Fruit fly (Drosophila melanogaster) whole organism, embryonic: ENCODE measurements around the gene pall.
A peak's percentile ranks its signal among the peaks of the same experiment; 100 is the strongest.

Source experiments
- ATbp ChIP-seq: fragments of 200-800 bp; sonication (Bioruptor generic); optimal IDR thresholded peaks from 2 replicates; lab custom pipeline; 2017; ENCODE audit warnings: missing biosample characterization, mild to moderate bottlenecking, missing genetic modification characterization, missing genetic modification reagents
- CG10654 ChIP-seq: fragments of 200-800 bp; sonication (Bioruptor generic); optimal IDR thresholded peaks from 2 replicates; lab custom pipeline; 2016; ENCODE audit warnings: missing biosample characterization, missing genetic modification characterization
- CG10959 ChIP-seq: fragments of 200-800 bp; sonication (Bioruptor generic); IDR thresholded peaks from 2 replicates; pipeline ENCODE4 v1.3.6; 2022; ENCODE audit warnings: missing biosample characterization, missing genetic modification characterization
- CG11504 ChIP-seq: fragments of 200-800 bp; sonication (Bioruptor generic); optimal IDR thresholded peaks from 3 replicates; lab custom pipeline; 2019; ENCODE audit warnings: missing biosample characterization, mild to moderate bottlenecking, missing genetic modification characterization, moderate library complexity
- CG12104 ChIP-seq: fragments of 200-800 bp; sonication (Bioruptor generic); optimal IDR thresholded peaks from 3 replicates; lab custom pipeline; 2016; ENCODE audit warnings: missing biosample characterization, missing genetic modification characterization
- CG14014 ChIP-seq: fragments of 200-800 bp; sonication (Bioruptor generic); IDR thresholded peaks from 2 replicates; pipeline ENCODE4 v1.3.6; 2022; ENCODE audit warnings: missing biosample characterization, missing genetic modification characterization
- CG15601 ChIP-seq: fragments of 200-800 bp; sonication (Bioruptor generic); optimal IDR thresholded peaks from 3 replicates; lab custom pipeline; 2019; ENCODE audit warnings: missing biosample characterization, mild to moderate bottlenecking, missing genetic modification characterization, moderate library complexity
- CG16815 ChIP-seq: fragments of 200-800 bp; sonication (Bioruptor generic); optimal IDR thresholded peaks from 3 replicates; lab custom pipeline; 2017; ENCODE audit warnings: missing biosample characterization, mild to moderate bottlenecking, missing genetic modification characterization
- CG17186 ChIP-seq: fragments of 200-800 bp; sonication (Bioruptor generic); optimal IDR thresholded peaks from 3 replicates; lab custom pipeline; 2017; ENCODE audit warnings: missing biosample characterization, missing genetic modification reagents, missing genetic modification characterization
- CG2129 ChIP-seq: fragments of 200-800 bp; sonication (Bioruptor generic); IDR thresholded peaks from 2 replicates; pipeline ENCODE4 v1.3.6; 2022; ENCODE audit warnings: missing biosample characterization, missing genetic modification characterization; ENCODE audit not compliant: partially characterized antibody
- CG2199 ChIP-seq: fragments of 200-800 bp; sonication (Bioruptor generic); IDR thresholded peaks from 3 replicates; pipeline ENCODE4 v1.3.6; 2022; ENCODE audit warnings: missing biosample characterization, missing genetic modification characterization
- CG4282 ChIP-seq: fragments of 200-800 bp; sonication (Bioruptor generic); optimal IDR thresholded peaks from 2 replicates; lab custom pipeline; 2016; ENCODE audit warnings: missing biosample characterization, missing genetic modification characterization
- CG4707 ChIP-seq: fragments of 200-800 bp; sonication (Bioruptor generic); optimal IDR thresholded peaks from 2 replicates; lab custom pipeline; 2018; ENCODE audit warnings: missing biosample characterization, mild to moderate bottlenecking, missing genetic modification characterization, moderate library complexity
- CG6765 ChIP-seq: fragments of 200-800 bp; sonication (Bioruptor generic); optimal IDR thresholded peaks from 3 replicates; lab custom pipeline; 2017; ENCODE audit warnings: missing biosample characterization, mild to moderate bottlenecking, missing genetic modification characterization
- CG6791 ChIP-seq: fragments of 200-800 bp; sonication (Bioruptor generic); IDR thresholded peaks from 3 replicates; pipeline ENCODE4 v1.3.6; 2022; ENCODE audit warnings: missing biosample characterization, missing genetic modification characterization; ENCODE audit not compliant: partially characterized antibody
- CG7271 ChIP-seq: fragments of 200-800 bp; sonication (Bioruptor generic); optimal IDR thresholded peaks from 2 replicates; lab custom pipeline; 2018; ENCODE audit warnings: missing biosample characterization, mild to moderate bottlenecking, missing genetic modification characterization, moderate library complexity
- CG7556 ChIP-seq: fragments of 200-800 bp; sonication (Bioruptor generic); optimal IDR thresholded peaks from 2 replicates; lab custom pipeline; 2017; ENCODE audit warnings: missing biosample characterization, mild to moderate bottlenecking, missing genetic modification characterization
- CG8388 ChIP-seq: fragments of 200-800 bp; sonication (Bioruptor generic); optimal IDR thresholded peaks from 2 replicates; lab custom pipeline; 2019; ENCODE audit warnings: missing biosample characterization, mild to moderate bottlenecking, missing genetic modification characterization, moderate library complexity
- CG9876 ChIP-seq: fragments of 200-800 bp; sonication (Bioruptor generic); optimal IDR thresholded peaks from 2 replicates; lab custom pipeline; 2016; ENCODE audit warnings: missing biosample characterization, missing genetic modification characterization
- CkIIα-i1 ChIP-seq: fragments of 200-800 bp; sonication (Bioruptor generic); IDR thresholded peaks from 2 replicates; pipeline ENCODE4 v1.3.6; 2022; ENCODE audit warnings: missing biosample characterization, missing genetic modification characterization
- Dref ChIP-seq: fragments of 200-800 bp; sonication (Bioruptor generic); IDR thresholded peaks from 2 replicates; pipeline ENCODE4 v1.3.6; 2022; ENCODE audit warnings: missing biosample characterization, missing genetic modification characterization
- Ets97D ChIP-seq: fragments of 200-800 bp; sonication (Bioruptor generic); optimal IDR thresholded peaks from 3 replicates; lab custom pipeline; 2016; ENCODE audit warnings: missing biosample characterization, missing genetic modification characterization
- Gsc ChIP-seq: fragments of 200-800 bp; sonication (Bioruptor generic); IDR thresholded peaks from 2 replicates; pipeline ENCODE4 v1.3.6; 2022; ENCODE audit warnings: missing biosample characterization, missing genetic modification characterization
- Hey ChIP-seq: fragments of 200-800 bp; sonication (Bioruptor generic); optimal IDR thresholded peaks from 3 replicates; lab custom pipeline; 2018; ENCODE audit warnings: missing biosample characterization, mild to moderate bottlenecking, missing genetic modification characterization
- MTF-1 ChIP-seq: fragments of 200-800 bp; sonication (Bioruptor generic); optimal IDR thresholded peaks from 2 replicates; lab custom pipeline; 2018; ENCODE audit warnings: missing biosample characterization, mild to moderate bottlenecking, missing genetic modification characterization, borderline replicate concordance
- NC2β ChIP-seq: fragments of 200-800 bp; sonication (Bioruptor generic); optimal IDR thresholded peaks from 2 replicates; lab custom pipeline; 2016; ENCODE audit warnings: missing biosample characterization, missing genetic modification characterization
- Neu2 ChIP-seq: fragments of 200-800 bp; sonication (Bioruptor generic); optimal IDR thresholded peaks from 3 replicates; lab custom pipeline; 2016; ENCODE audit warnings: missing biosample characterization, missing genetic modification characterization, borderline replicate concordance
- Nf-YA ChIP-seq: fragments of 200-800 bp; sonication (Bioruptor generic); IDR thresholded peaks from 2 replicates; pipeline ENCODE4 v1.3.6; 2022; ENCODE audit warnings: missing biosample characterization, missing genetic modification characterization
- Nf-YC ChIP-seq: fragments of 200-800 bp; optimal IDR thresholded peaks from 3 replicates; lab custom pipeline; 2019; ENCODE audit warnings: missing biosample characterization, mild to moderate bottlenecking, missing genetic modification characterization, moderate library complexity
- Oli ChIP-seq: fragments of 200-800 bp; sonication (Bioruptor generic); optimal IDR thresholded peaks from 2 replicates; lab custom pipeline; 2018; ENCODE audit warnings: missing biosample characterization, mild to moderate bottlenecking, missing genetic modification characterization, moderate library complexity
- Scr ChIP-seq: fragments of 200-800 bp; sonication (Bioruptor generic); IDR thresholded peaks from 2 replicates; pipeline ENCODE4 v1.3.6; 2022; ENCODE audit warnings: missing biosample characterization, missing genetic modification characterization; ENCODE audit not compliant: partially characterized antibody
- TFAM ChIP-seq: fragments of 200-800 bp; sonication (Bioruptor generic); optimal IDR thresholded peaks from 2 replicates; lab custom pipeline; 2017; ENCODE audit warnings: missing biosample characterization, missing genetic modification characterization, inconsistent platforms
- Taf1 ChIP-seq: fragments of 200-800 bp; sonication (Bioruptor generic); IDR thresholded peaks from 2 replicates; pipeline ENCODE4 v1.3.6; 2022; ENCODE audit warnings: missing biosample characterization, missing genetic modification characterization
- Vsx1 ChIP-seq: fragments of 200-800 bp; sonication (Bioruptor generic); optimal IDR thresholded peaks from 2 replicates; lab custom pipeline; 2017; ENCODE audit warnings: missing biosample characterization, mild to moderate bottlenecking, missing genetic modification characterization, missing genetic modification reagents
- bcd ChIP-seq: fragments of 200-800 bp; sonication (Bioruptor generic); optimal IDR thresholded peaks from 2 replicates; lab custom pipeline; 2017; ENCODE audit warnings: missing biosample characterization, mild to moderate bottlenecking, missing genetic modification characterization
- chinmo ChIP-seq: fragments of 200-800 bp; sonication (Bioruptor generic); IDR thresholded peaks from 4 replicates; pipeline ENCODE4 v1.3.6; 2022; ENCODE audit warnings: missing biosample characterization, missing genetic modification characterization; ENCODE audit not compliant: partially characterized antibody
- dimm ChIP-seq: fragments of 200-800 bp; sonication (Bioruptor generic); IDR thresholded peaks from 2 replicates; pipeline ENCODE4 v1.3.6; 2022; ENCODE audit warnings: missing biosample characterization, missing genetic modification characterization
- en ChIP-seq: fragments of 200-800 bp; sonication (Bioruptor generic); optimal IDR thresholded peaks from 2 replicates; lab custom pipeline; 2016; ENCODE audit warnings: missing biosample characterization, missing genetic modification characterization
- gfzf ChIP-seq: fragments of 200-800 bp; sonication (Bioruptor generic); optimal IDR thresholded peaks from 2 replicates; lab custom pipeline; 2016; ENCODE audit warnings: missing biosample characterization, mild to moderate bottlenecking, missing genetic modification characterization, moderate library complexity
- gsb ChIP-seq: fragments of 200-800 bp; sonication (Bioruptor generic); IDR thresholded peaks from 2 replicates; pipeline ENCODE4 v1.3.6; 2022; ENCODE audit warnings: missing biosample characterization, missing genetic modification characterization
- hkb ChIP-seq, 2 experiments: fragments of 200-800 bp in 1 of 2; fragments of >200 bp in 1 of 2; sonication (Bioruptor generic) in 1 of 2; IDR thresholded peaks in 1 of 2; optimal IDR thresholded peaks in 1 of 2; 2 replicates each; pipeline versions ENCODE4 v1.3.6 to Lab custom; 2017 to 2022; ENCODE audit warnings: missing biosample characterization in 1 of 2, missing genetic modification characterization in 1 of 2
- jing ChIP-seq: fragments of 200-800 bp; sonication (Bioruptor generic); optimal IDR thresholded peaks from 2 replicates; lab custom pipeline; 2018; ENCODE audit warnings: missing biosample characterization, mild to moderate bottlenecking, missing genetic modification characterization
- klu ChIP-seq: fragments of 200-800 bp; sonication (Bioruptor generic); IDR thresholded peaks from 2 replicates; pipeline ENCODE4 v1.3.6; 2022; ENCODE audit warnings: missing biosample characterization, missing genetic modification characterization
- phol ChIP-seq: fragments of 200-800 bp; sonication (Bioruptor generic); optimal IDR thresholded peaks from 3 replicates; lab custom pipeline; 2018; ENCODE audit warnings: missing biosample characterization, mild to moderate bottlenecking, missing genetic modification characterization, moderate library complexity
- seq ChIP-seq: fragments of 200-800 bp; sonication (Bioruptor generic); IDR thresholded peaks from 2 replicates; pipeline ENCODE4 v1.3.6; 2022; ENCODE audit warnings: missing biosample characterization, missing genetic modification characterization
- shn ChIP-seq: fragments of 200-800 bp; sonication (Bioruptor generic); optimal IDR thresholded peaks from 3 replicates; lab custom pipeline; 2016; ENCODE audit warnings: missing biosample characterization, missing genetic modification characterization
- sug ChIP-seq: fragments of 200-800 bp; optimal IDR thresholded peaks from 2 replicates; lab custom pipeline; 2019; ENCODE audit warnings: missing biosample characterization, mild to moderate bottlenecking, missing genetic modification characterization, moderate library complexity
- tna ChIP-seq: fragments of 200-800 bp; sonication (Bioruptor generic); IDR thresholded peaks from 2 replicates; pipeline ENCODE4 v1.3.6; 2022; ENCODE audit warnings: missing biosample characterization, missing genetic modification characterization; ENCODE audit not compliant: partially characterized antibody
- wek ChIP-seq: fragments of 200-800 bp; sonication (Bioruptor generic); optimal IDR thresholded peaks from 3 replicates; lab custom pipeline; 2018; ENCODE audit warnings: missing biosample characterization, mild to moderate bottlenecking, missing genetic modification characterization, moderate library complexity

pall gene

dm6 chr3L:9455819-9456388, 31.7 kb downstream of the pall start, which contains the start of the genes phol and CG3552 (continued):
- TF ChIP-seq CG11504, result peak; percentile 16
- peak; percentile 24 for TF ChIP-seq bcd (GFP tag; lab: Kevin White, UChicago)
- TF ChIP-seq CG15601, result no peak
- peak; percentile 57 for TF ChIP-seq Scr (GFP tag; lab: Robert Waterston, UW)
- TF ChIP-seq shn (GFP tag; lab: Kevin White, UChicago), result peak; percentile 21
- TF ChIP-seq CG10959 (GFP tag; lab: Robert Waterston, UW), result no peak
- no peak for TF ChIP-seq CG16815 (GFP tag; lab: Kevin White, UChicago)
- no peak for TF ChIP-seq jing (GFP tag; lab: Kevin White, UChicago)
- no peak for TF ChIP-seq TFAM
- TF ChIP-seq Neu2 (GFP tag; lab: Kevin White, UChicago), result peak; percentile 17
- no peak for TF ChIP-seq seq
- TF ChIP-seq CG12104 (GFP tag; lab: Kevin White, UChicago), result no peak
- peak; percentile 51 for TF ChIP-seq gfzf (GFP tag; lab: Kevin White, UChicago)
- no peak for TF ChIP-seq CG10654 (GFP tag; lab: Kevin White, UChicago)
- TF ChIP-seq sug (tag; lab: Kevin White, UChicago), result peak; percentile 29
- TF ChIP-seq NC2β (GFP tag; lab: Kevin White, UChicago), result peak; percentile 6
- TF ChIP-seq Hey (tag; lab: Kevin White, UChicago), result no peak
- TF ChIP-seq en (GFP tag; lab: Kevin White, UChicago), result no peak
- no peak for TF ChIP-seq MTF-1
- no peak for TF ChIP-seq gsb (GFP tag; lab: Robert Waterston, UW)
- TF ChIP-seq ATbp (GFP tag; lab: Kevin White, UChicago), result no peak
- peak; percentile 3 for TF ChIP-seq hkb (optimal IDR thresholded peaks at IDR 0.05; lab: Kevin White, UChicago)
- TF ChIP-seq hkb (GFP tag; IDR thresholded peaks at IDR 0.05; lab: Robert Waterston, UW), result no peak
- TF ChIP-seq Oli (tag; lab: Kevin White, UChicago), result no peak
- TF ChIP-seq CG6791 (GFP tag; lab: Robert Waterston, UW), result peak; percentile 27; the same call in 2 of the 3 replicates
- peak; percentile 87 for TF ChIP-seq phol (tag; lab: Kevin White, UChicago)
- no peak for TF ChIP-seq CG7271 (tag; lab: Kevin White, UChicago)
- TF ChIP-seq Gsc (GFP tag; lab: Robert Waterston, UW), result no peak
- peak; percentile 41 for TF ChIP-seq Ets97D
- TF ChIP-seq CG2129 (GFP tag; lab: Robert Waterston, UW), result no peak
- TF ChIP-seq chinmo, result 0 out of 4 replicates have a peak, but pooled peaks have one; percentile 36
- TF ChIP-seq CG2199 (GFP tag; lab: Robert Waterston, UW), result no peak
- TF ChIP-seq CG7556 (GFP tag; lab: Kevin White, UChicago), result no peak
- peak; percentile 43 for TF ChIP-seq Nf-YC
- peak; percentile 97 for TF ChIP-seq CG17186 (GFP tag; lab: Kevin White, UChicago)
- TF ChIP-seq CG9876 (GFP tag; lab: Kevin White, UChicago), result no peak
- no peak for TF ChIP-seq CkIIα-i1 (GFP tag; lab: Robert Waterston, UW)
- 0 out of 2 replicates have a peak, but pooled peaks have one; percentile 26 for TF ChIP-seq Taf1 (GFP tag; lab: Robert Waterston, UW)
- TF ChIP-seq wek (GFP tag; lab: Kevin White, UChicago), result no peak
- TF ChIP-seq CG8388 (GFP tag; lab: Kevin White, UChicago), result no peak
- no peak for TF ChIP-seq Vsx1 (GFP tag; lab: Kevin White, UChicago)
- TF ChIP-seq CG14014, result no peak
- no peak for TF ChIP-seq tna (GFP tag; lab: Robert Waterston, UW)
- no peak for TF ChIP-seq CG6765
- TF ChIP-seq Dref (GFP tag; lab: Robert Waterston, UW), result peak; percentile 64
- TF ChIP-seq klu, result no peak
- no peak for TF ChIP-seq CG4707 (GFP tag; lab: Kevin White, UChicago)
- TF ChIP-seq dimm (GFP tag; lab: Robert Waterston, UW), result no peak
- TF ChIP-seq Nf-YA (GFP tag; lab: Robert Waterston, UW), result no peak
- no peak for TF ChIP-seq CG4282
